Fruit fly (Drosophila melanogaster): Measurements from ENCODE around the gene CG3191.

CG3191 gene

DNA sequence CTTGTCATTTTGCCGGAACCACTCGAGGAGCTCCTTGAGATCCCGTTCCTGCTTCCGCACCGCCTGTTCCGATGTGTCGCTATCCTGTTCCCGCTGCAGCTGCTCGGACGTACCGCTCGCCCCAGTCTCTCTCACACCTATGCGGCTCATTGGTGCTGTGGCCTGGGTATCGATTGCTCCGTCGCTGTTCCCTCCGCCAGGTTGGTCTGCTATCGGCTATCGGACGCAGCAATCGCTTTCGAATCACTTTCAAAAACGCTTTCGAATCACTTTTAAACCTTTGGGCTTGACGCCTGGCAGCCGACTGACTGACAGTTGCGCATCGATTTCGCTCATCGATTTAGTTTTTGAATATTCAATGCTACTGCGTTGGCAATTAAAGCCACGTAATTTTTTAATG lies at the start of gene CG3191:
Gene CG3191, minus strand, starts transcription at position 306 of the 400 bp plus-strand sequence.
- TF ChIP-seq noc (tag; optimal IDR thresholded peaks at IDR 0.05), result no peak

dm6 chrX:2301069-2301508 lies 49.3 kb upstream of the CG3191 start:
- TF ChIP-seq noc (tag; optimal IDR thresholded peaks at IDR 0.05), result peak; percentile 81

dm6 chrX:2300293-2301068 lies 48.7 kb upstream of the CG3191 start:
- TF ChIP-seq noc (tag; optimal IDR thresholded peaks at IDR 0.05), result peak; percentile 89

DNA sequence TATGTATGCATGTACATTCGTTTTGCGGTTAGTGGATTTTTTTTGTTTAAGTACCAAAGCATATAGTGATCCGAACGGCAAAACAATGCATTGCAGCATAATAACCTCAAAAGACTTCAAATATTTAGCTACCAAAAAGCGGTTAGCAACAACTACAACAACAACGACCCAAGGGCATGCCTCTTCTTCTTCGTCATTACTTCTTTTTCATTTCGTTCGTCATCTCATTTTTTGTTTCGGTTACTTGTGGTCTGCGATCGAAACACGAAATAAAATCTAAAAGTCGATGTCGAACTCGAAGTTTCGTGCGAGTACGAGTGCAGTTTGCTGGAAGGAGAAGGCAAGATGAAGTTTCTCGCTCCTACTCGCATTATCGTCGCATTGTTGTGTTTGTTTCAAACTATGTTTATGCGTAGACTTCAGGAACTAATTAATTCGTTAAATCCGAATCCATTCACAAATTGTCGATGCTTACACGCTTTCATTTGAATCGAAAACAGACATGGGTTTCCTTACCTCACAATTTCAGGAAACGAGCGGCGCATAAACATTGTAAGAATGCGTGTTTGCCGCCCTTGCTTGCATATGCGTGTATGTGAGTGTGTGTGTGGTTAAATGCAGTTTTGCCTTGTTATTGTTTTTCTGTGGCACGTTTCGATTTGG lies 47.0 kb upstream of the CG3191 start:
- no peak for TF ChIP-seq noc (tag; optimal IDR thresholded peaks at IDR 0.05)

DNA sequence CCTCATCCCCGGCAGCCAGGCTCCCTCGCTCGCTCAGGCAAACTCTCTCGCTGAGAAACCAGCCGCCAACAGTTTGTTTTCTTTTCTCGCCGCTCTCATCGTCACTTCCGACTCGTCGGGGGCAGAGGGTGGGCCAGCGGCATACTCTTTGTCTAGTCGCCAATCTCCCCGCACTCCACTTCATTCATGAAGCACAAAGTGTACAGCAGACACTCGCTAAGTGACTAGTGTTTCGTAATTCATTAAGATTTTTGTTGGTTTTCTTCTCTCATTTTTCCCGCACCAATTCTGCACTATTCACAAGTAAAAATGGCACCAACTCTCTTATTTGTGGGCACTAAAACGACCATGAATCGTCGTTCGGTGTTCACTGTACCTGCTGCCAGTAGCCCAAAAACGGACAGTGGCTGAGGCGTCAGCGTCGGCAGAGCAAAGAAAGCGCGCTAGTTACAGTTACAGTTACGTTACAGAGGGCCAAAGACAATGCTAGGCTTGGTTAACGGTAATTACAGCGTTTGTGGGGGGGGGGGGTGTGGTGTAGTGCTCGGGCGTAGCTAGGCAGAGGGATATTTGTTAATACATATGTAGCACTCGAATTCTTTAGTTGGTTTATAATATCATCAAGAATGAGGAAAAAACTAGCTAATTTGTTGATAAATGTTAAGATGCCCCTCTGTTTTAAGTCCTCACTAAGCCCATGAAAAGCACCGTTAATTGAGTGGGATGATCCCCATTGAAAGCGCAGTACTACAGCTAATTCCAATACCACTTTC lies 45.8 kb upstream of the CG3191 start:
- peak; percentile 94 for TF ChIP-seq noc (tag; optimal IDR thresholded peaks at IDR 0.05)

- peak; percentile 94 for TF ChIP-seq noc (tag; optimal IDR thresholded peaks at IDR 0.05)
Observed at dm6 chrX:2296230-2297044, 44.6 kb upstream of the CG3191 start.

- peak; percentile 2 for TF ChIP-seq noc (tag; optimal IDR thresholded peaks at IDR 0.05)
Observed at dm6 chrX:2295435-2296229, 43.8 kb upstream of the CG3191 start, which contains the start of gene Raf. Gene Raf, plus strand, starts transcription at chrX:2295466.

DNA sequence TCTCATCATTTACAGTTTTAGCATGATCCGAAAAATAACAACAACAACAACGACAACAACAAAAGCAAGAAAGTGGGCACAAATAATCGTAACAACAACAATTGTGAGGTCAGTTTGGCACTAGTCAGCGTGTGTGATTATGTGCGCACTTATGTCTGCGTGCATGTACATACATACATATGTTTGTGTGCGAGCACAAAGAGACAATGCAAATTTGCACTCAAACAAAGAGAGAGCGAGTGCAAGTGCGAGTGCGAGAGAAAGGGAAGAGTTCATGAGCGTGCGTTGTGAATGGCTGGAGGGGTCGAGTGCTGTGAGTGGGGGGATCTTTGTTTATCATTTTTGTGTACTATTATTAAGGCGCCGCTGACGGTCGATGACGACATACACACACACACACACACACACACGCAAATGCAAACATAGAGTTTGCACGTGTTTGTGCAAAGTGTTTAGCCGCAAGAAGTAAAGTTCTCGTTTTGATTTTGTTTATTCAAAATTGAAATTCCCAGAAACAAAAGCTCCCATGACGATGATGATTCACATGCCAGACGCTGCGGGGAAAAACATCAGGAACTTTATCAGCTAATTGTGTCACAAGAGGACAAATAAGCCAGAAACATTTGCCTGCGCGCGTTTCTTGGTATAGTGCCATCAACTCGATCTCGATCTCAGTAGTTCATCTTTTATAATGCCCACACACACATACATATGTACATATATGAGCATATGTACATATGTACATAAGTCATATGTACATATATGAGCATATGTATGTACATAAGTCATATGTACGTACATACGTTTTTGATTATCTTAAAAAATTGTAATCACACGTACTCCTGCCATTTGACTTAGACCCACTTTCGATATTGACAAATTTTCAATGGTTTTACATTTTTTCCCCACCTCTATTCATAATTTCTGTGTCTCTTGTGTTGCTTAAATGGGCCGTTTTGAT lies 43.0 kb upstream of the CG3191 start:
- no peak for TF ChIP-seq noc (tag; optimal IDR thresholded peaks at IDR 0.05)

DNA sequence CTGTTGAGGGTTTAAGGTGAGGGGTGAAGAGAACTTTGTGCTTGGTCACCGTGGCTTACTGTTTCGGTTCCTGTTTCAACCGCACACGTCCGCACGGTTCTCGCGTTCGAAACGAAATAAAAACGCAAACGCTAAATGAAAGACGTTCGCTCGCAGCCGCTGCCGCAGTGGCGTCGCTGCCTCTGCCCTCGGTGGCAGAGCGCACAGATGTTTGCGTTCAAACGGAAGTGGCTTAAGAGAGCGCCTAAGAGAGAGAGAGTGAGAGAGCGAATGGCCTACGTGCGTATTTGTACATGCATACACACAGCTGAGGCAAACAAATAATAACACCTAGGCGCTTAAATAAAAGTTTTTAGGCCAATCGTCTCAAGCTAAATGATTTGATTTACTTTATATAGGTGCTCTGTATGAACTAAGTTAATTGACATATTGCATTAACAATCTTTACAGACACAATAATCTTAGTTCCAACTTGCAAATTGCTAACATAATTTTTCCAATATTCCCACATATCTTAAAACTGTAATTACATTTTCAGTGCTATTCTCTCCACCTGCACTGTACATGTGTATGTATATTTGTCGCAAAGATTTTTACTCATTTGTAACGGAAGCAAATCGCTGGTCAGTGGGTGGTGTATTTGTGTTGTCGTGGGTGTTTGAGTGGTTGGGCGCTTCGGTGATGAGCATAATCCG lies 41.6 kb upstream of the CG3191 start, which contains the start of gene CG2865:
Gene CG2865, minus strand, starts transcription at position 118 of the 695 bp plus-strand sequence.
- TF ChIP-seq noc (tag; optimal IDR thresholded peaks at IDR 0.05), result peak; percentile 98

DNA sequence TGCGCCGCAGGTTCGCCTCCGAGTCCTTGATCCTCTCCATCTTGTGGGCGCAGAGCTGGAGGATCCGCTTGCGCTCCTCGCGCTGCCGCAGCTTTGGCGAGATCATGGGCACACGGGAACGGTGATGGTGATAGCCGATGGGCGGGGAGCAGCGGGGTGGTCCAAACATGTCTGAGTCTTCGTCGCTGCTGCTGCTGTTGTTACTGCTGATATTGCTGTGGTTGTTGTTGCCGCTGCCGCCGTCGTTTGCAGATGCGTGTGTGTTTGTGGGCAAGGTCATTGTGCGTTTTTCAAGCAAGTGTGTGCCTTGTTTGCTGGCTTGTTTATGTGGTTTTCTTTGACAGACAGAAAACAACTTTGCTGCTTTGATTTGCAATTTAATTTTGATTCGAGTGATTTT lies 40.6 kb upstream of the CG3191 start:
- no peak for TF ChIP-seq noc (tag; optimal IDR thresholded peaks at IDR 0.05)

DNA sequence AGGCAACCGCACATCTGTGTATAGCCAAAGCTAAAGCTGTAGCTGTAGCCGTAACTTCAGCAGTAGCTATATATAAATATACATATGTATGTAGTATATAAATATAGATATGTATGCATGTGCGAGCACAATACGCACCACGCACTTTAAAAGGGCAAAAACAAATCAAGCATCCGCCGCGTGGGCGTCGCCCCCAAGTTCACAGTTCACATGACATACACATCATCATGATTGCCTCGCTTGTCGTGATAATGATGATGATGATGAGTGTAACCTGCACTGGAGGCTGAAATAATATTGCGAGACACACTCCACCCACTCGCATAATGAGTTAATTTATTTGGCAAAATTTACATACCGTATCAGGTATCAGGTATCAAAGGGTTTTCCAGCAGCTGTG lies 39.2 kb upstream of the CG3191 start:
- no peak for TF ChIP-seq noc (tag; optimal IDR thresholded peaks at IDR 0.05)

- TF ChIP-seq noc (tag; optimal IDR thresholded peaks at IDR 0.05), result no peak
Observed at dm6 chrX:2289134-2289533, 37.3 kb upstream of the CG3191 start.

- TF ChIP-seq noc (tag; optimal IDR thresholded peaks at IDR 0.05), result no peak
Observed at dm6 chrX:2288327-2288726, 36.5 kb upstream of the CG3191 start.

Data from whole organism, larva.